Worm (Caenorhabditis elegans) whole organism, L4 larva: ENCODE data around the gene grsp-3.

Source experiments
- D1046.2 ChIP-seq: fragments of 200-800 bp; sonication (Bioruptor generic); IDR thresholded peaks from 2 replicates; pipeline ENCODE4 v1.3.6; 2022; ENCODE audit warnings: missing genetic modification characterization, missing compliant biosample characterization
- F10B5.3 ChIP-seq: sonication (generic microtip); optimal IDR thresholded peaks from 2 replicates; lab custom pipeline; 2016; ENCODE audit warnings: mild to moderate bottlenecking, missing genetic modification characterization, missing compliant biosample characterization
- F26F4.8 ChIP-seq: fragments of 200-800 bp; sonication (Bioruptor generic); conservative IDR thresholded peaks from 2 replicates; pipeline ENCODE4 v1.3.6; 2022; ENCODE audit warnings: missing genetic modification characterization, missing compliant biosample characterization
- F37D6.2 ChIP-seq: sonication (generic microtip); optimal IDR thresholded peaks from 2 replicates; lab custom pipeline; 2016; ENCODE audit warnings: mild to moderate bottlenecking, missing genetic modification characterization, missing compliant biosample characterization
- T20F7.1 ChIP-seq: fragments of 200-800 bp; sonication (Bioruptor generic); optimal IDR thresholded peaks from 2 replicates; lab custom pipeline; 2018; ENCODE audit warnings: mild to moderate bottlenecking, missing genetic modification characterization, missing compliant biosample characterization
- Y105C5A.15 ChIP-seq: fragments of 200-800 bp; sonication (Bioruptor generic); IDR thresholded peaks from 2 replicates; pipeline ENCODE4 v1.3.6; 2022; ENCODE audit warnings: missing genetic modification characterization, missing compliant biosample characterization
- Y48G9A.11 ChIP-seq: fragments of 200-800 bp; sonication (Bioruptor generic); IDR thresholded peaks from 2 replicates; pipeline ENCODE4 v1.3.6; 2022; ENCODE audit warnings: missing genetic modification reagents, missing genetic modification characterization, missing compliant biosample characterization
- ZK546.5 ChIP-seq, 2 experiments: sonication (generic microtip); optimal IDR thresholded peaks; 2 replicates each; lab custom pipeline; 2017; ENCODE audit warnings: missing biosample characterization in 2 of 2, missing genetic modification characterization in 2 of 2
- ama-1 ChIP-seq: fragments of 150-350 bp; optimal IDR thresholded peaks from 2 replicates; lab custom pipeline; 2014; ENCODE audit warnings: inconsistent platforms, mixed read lengths
- ceh-20 ChIP-seq: fragments of 200-800 bp; sonication (Bioruptor generic); IDR thresholded peaks from 2 replicates; pipeline ENCODE4 v1.3.6; 2022; ENCODE audit warnings: missing genetic modification reagents, missing genetic modification characterization, missing compliant biosample characterization
- ceh-28 ChIP-seq: fragments of 150-350 bp; optimal IDR thresholded peaks from 2 replicates; lab custom pipeline; 2014; ENCODE audit warnings: missing biosample characterization, missing genetic modification reagents, missing genetic modification characterization
- ceh-62 ChIP-seq: sonication (generic microtip); optimal IDR thresholded peaks from 2 replicates; lab custom pipeline; 2017; ENCODE audit warnings: missing biosample characterization, missing genetic modification characterization
- ces-1 ChIP-seq: fragments of 150-350 bp; sonication (generic microtip); optimal IDR thresholded peaks from 4 replicates; lab custom pipeline; 2014; ENCODE audit warnings: missing biosample characterization, missing genetic modification reagents, missing genetic modification characterization
- daf-19 ChIP-seq: fragments of 200-800 bp; sonication (Bioruptor generic); conservative IDR thresholded peaks from 2 replicates; pipeline ENCODE4 v1.3.6; 2022; ENCODE audit warnings: missing genetic modification characterization, missing compliant biosample characterization
- daf-8 ChIP-seq: fragments of 200-800 bp; sonication (Bioruptor generic); IDR thresholded peaks from 2 replicates; pipeline ENCODE4 v1.3.6; 2022; ENCODE audit warnings: missing genetic modification characterization, missing compliant biosample characterization
- dmd-6 ChIP-seq: fragments of 200-800 bp; sonication (Bioruptor generic); IDR thresholded peaks from 2 replicates; pipeline ENCODE4 v1.3.6; 2022; ENCODE audit warnings: missing genetic modification reagents, missing genetic modification characterization, missing compliant biosample characterization
- dmd-8 ChIP-seq: fragments of 200-800 bp; sonication (Bioruptor generic); IDR thresholded peaks from 2 replicates; pipeline ENCODE4 v1.3.6; 2022; ENCODE audit warnings: missing genetic modification characterization, missing compliant biosample characterization
- egl-43 ChIP-seq: fragments of 200-800 bp; sonication (Bioruptor generic); IDR thresholded peaks from 2 replicates; pipeline ENCODE4 v1.3.6; 2022; ENCODE audit warnings: missing genetic modification reagents, missing genetic modification characterization, missing compliant biosample characterization
- gei-8 ChIP-seq: fragments of 200-800 bp; sonication (Bioruptor generic); optimal IDR thresholded peaks from 2 replicates; lab custom pipeline; 2018; ENCODE audit warnings: mild to moderate bottlenecking, missing genetic modification characterization, missing compliant biosample characterization
- hlh-30 ChIP-seq: sonication (generic microtip); optimal IDR thresholded peaks from 2 replicates; lab custom pipeline; 2017; ENCODE audit warnings: antibody characterized with exemption, mild to moderate bottlenecking, missing genetic modification characterization, missing compliant biosample characterization; ENCODE audit not compliant: insufficient read depth
- hmg-1.1 ChIP-seq: fragments of 200-800 bp; sonication (Bioruptor generic); IDR thresholded peaks from 2 replicates; pipeline ENCODE4 v1.3.6; 2022; ENCODE audit warnings: missing genetic modification reagents, missing genetic modification characterization, missing compliant biosample characterization
- jun-1 ChIP-seq: fragments of 150-350 bp; optimal IDR thresholded peaks from 2 replicates; lab custom pipeline; 2014; ENCODE audit warnings: missing biosample characterization, missing genetic modification reagents, missing genetic modification characterization
- lin-15B ChIP-seq: fragments of 150-350 bp; sonication (generic microtip); optimal IDR thresholded peaks from 3 replicates; lab custom pipeline; 2014; ENCODE audit warnings: missing biosample characterization, missing genetic modification characterization
- lir-3 ChIP-seq: sonication (generic microtip); optimal IDR thresholded peaks from 2 replicates; lab custom pipeline; 2016; ENCODE audit warnings: mild to moderate bottlenecking, missing genetic modification characterization, missing compliant biosample characterization
- lsy-2 ChIP-seq, 2 experiments: fragments of 150-350 bp in 1 of 2; sonication (generic microtip) in 1 of 2; optimal IDR thresholded peaks; 2 replicates each; lab custom pipeline; 2014 to 2017; ENCODE audit warnings: missing biosample characterization in 2 of 2, missing genetic modification characterization in 2 of 2
- madf-5 ChIP-seq, 2 experiments: fragments of 200-800 bp; sonication (Bioruptor generic); IDR thresholded peaks; 2 replicates each; pipeline ENCODE4 v1.3.6; 2022; ENCODE audit warnings: missing compliant biosample characterization in 2 of 2, missing genetic modification characterization in 2 of 2
- mdl-1 ChIP-seq, 2 experiments: fragments of 150-350 bp in 1 of 2; sonication (generic microtip) in 1 of 2; optimal IDR thresholded peaks; 2 replicates each; lab custom pipeline; 2014 to 2017; ENCODE audit warnings: missing biosample characterization in 2 of 2, missing genetic modification characterization in 2 of 2
- mep-1 ChIP-seq: fragments of 150-350 bp; sonication (generic microtip); optimal IDR thresholded peaks from 3 replicates; lab custom pipeline; 2014; ENCODE audit warnings: missing biosample characterization, missing genetic modification characterization
- mes-2 ChIP-seq: sonication (generic microtip); optimal IDR thresholded peaks from 2 replicates; lab custom pipeline; 2016; ENCODE audit warnings: missing genotype, mild to moderate bottlenecking, missing genetic modification characterization, missing compliant biosample characterization; ENCODE audit not compliant: poor library complexity, severe bottlenecking
- mxl-3 ChIP-seq: fragments of 200-800 bp; sonication (Bioruptor generic); optimal IDR thresholded peaks from 2 replicates; lab custom pipeline; 2018; ENCODE audit warnings: mild to moderate bottlenecking, missing genetic modification characterization, missing compliant biosample characterization
- nhr-10 ChIP-seq: fragments of 150-350 bp; optimal IDR thresholded peaks from 2 replicates; lab custom pipeline; 2014; ENCODE audit warnings: missing biosample characterization, missing genetic modification characterization
- nhr-41 ChIP-seq: fragments of 200-800 bp; sonication (Bioruptor generic); IDR thresholded peaks from 2 replicates; pipeline ENCODE4 v1.3.6; 2022; ENCODE audit warnings: missing genetic modification reagents, missing genetic modification characterization, missing compliant biosample characterization
- nhr-42 ChIP-seq: fragments of 200-800 bp; sonication (Bioruptor generic); IDR thresholded peaks from 2 replicates; pipeline ENCODE4 v1.3.6; 2022; ENCODE audit warnings: missing genetic modification characterization, missing compliant biosample characterization
- nhr-48 ChIP-seq: sonication (generic microtip); optimal IDR thresholded peaks from 2 replicates; lab custom pipeline; 2016; ENCODE audit warnings: mild to moderate bottlenecking, missing genetic modification characterization, missing compliant biosample characterization
- nhr-6 ChIP-seq: fragments of 150-350 bp; optimal IDR thresholded peaks from 2 replicates; lab custom pipeline; 2014; ENCODE audit warnings: missing biosample characterization, missing genetic modification characterization
- nhr-77 ChIP-seq: fragments of 150-350 bp; optimal IDR thresholded peaks from 2 replicates; lab custom pipeline; 2014; ENCODE audit warnings: missing biosample characterization, missing genetic modification characterization
- pha-4 ChIP-seq, 2 experiments: fragments of 150-350 bp in 1 of 2; fragments of 200-800 bp in 1 of 2; sonication (Bioruptor generic) in 1 of 2; IDR thresholded peaks in 1 of 2; optimal IDR thresholded peaks in 1 of 2; 2 replicates each; pipeline versions ENCODE4 v1.3.6 to Lab custom; 2014 to 2022; ENCODE audit warnings: missing genetic modification characterization in 2 of 2, missing genetic modification reagents in 2 of 2, missing biosample characterization in 1 of 2, missing compliant biosample characterization in 1 of 2
- php-3 ChIP-seq: fragments of 200-800 bp; sonication (Bioruptor generic); IDR thresholded peaks from 2 replicates; pipeline ENCODE4 v1.3.6; 2022; ENCODE audit warnings: missing genetic modification reagents, missing genetic modification characterization, missing compliant biosample characterization
- saeg-2 ChIP-seq: fragments of 200-800 bp; sonication (Bioruptor generic); IDR thresholded peaks from 2 replicates; pipeline ENCODE4 v1.3.6; 2022; ENCODE audit warnings: missing genetic modification reagents, missing genetic modification characterization, missing compliant biosample characterization
- set-16 ChIP-seq: fragments of 200-800 bp; sonication (Bioruptor generic); IDR thresholded peaks from 2 replicates; pipeline ENCODE4 v1.3.6; 2022; ENCODE audit warnings: missing genetic modification reagents, missing genetic modification characterization, missing compliant biosample characterization
- skn-1 ChIP-seq: fragments of 150-350 bp; optimal IDR thresholded peaks from 2 replicates; lab custom pipeline; 2014; ENCODE audit warnings: missing biosample characterization, missing genetic modification characterization
- spr-1 ChIP-seq: sonication (generic microtip); optimal IDR thresholded peaks from 2 replicates; lab custom pipeline; 2016; ENCODE audit warnings: mild to moderate bottlenecking, missing genetic modification characterization, missing compliant biosample characterization
- tag-97 ChIP-seq: fragments of 200-800 bp; sonication (Bioruptor generic); IDR thresholded peaks from 2 replicates; pipeline ENCODE4 v1.3.6; 2022; ENCODE audit warnings: missing genetic modification characterization, missing compliant biosample characterization
- unc-130 ChIP-seq: sonication (generic microtip); optimal IDR thresholded peaks from 2 replicates; lab custom pipeline; 2016; ENCODE audit warnings: missing genetic modification reagents, missing genetic modification characterization, missing compliant biosample characterization
- vab-7 ChIP-seq: fragments of 200-800 bp; sonication (Bioruptor generic); IDR thresholded peaks from 2 replicates; pipeline ENCODE4 v1.3.6; 2022; ENCODE audit warnings: missing genetic modification reagents, missing genetic modification characterization, missing compliant biosample characterization
- zag-1 ChIP-seq: fragments of 150-350 bp; optimal IDR thresholded peaks from 2 replicates; lab custom pipeline; 2014; ENCODE audit warnings: missing biosample characterization, missing genetic modification characterization
- zfp-2 ChIP-seq: sonication (generic microtip); optimal IDR thresholded peaks from 2 replicates; lab custom pipeline; 2016; ENCODE audit warnings: mild to moderate bottlenecking, missing genetic modification characterization, missing compliant biosample characterization
- zip-11 ChIP-seq: fragments of 200-800 bp; sonication (Bioruptor generic); IDR thresholded peaks from 2 replicates; pipeline ENCODE4 v1.3.6; 2022; ENCODE audit warnings: missing genetic modification characterization, missing compliant biosample characterization
- zip-2 ChIP-seq: fragments of 150-350 bp; optimal IDR thresholded peaks from 2 replicates; lab custom pipeline; 2014; ENCODE audit warnings: missing biosample characterization, missing genetic modification characterization
- ztf-11 ChIP-seq: fragments of 150-350 bp; optimal IDR thresholded peaks from 2 replicates; lab custom pipeline; 2014; ENCODE audit warnings: missing biosample characterization, missing genetic modification characterization
- ztf-7 ChIP-seq: fragments of 150-350 bp; optimal IDR thresholded peaks from 2 replicates; lab custom pipeline; 2014; ENCODE audit warnings: missing biosample characterization, missing genetic modification characterization

Gene grsp-3

DNA sequence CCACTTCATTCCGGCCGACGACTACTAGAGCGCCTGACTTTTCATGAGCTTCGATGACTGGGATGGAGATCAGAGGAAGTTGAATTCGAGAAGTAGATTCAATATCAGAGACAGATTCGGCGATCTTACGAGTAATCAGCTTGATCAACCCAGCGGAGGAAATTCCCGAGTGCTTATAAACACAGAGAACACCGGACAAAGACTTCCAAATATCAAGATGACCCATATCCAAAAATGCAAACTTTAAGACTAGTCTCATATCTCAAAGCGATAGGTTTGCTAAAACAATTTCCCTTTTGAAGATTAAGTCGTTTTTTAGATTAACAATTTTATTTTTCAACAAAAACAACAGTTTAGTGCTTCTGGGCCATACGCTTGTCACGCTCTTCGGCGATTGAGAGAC, 48.3 kb downstream of the grsp-3 start, which contains the start of gene Y43B11AR.3:
TSS of gene Y43B11AR.3 (minus strand) at position 335 of the 403 bp plus-strand sequence.
- TF ChIP-seq lir-3 (tag; lab: Kevin White, UChicago) (no peak), zfp-2 (tag; lab: Kevin White, UChicago) (no peak), nhr-10 (tag; lab: Kevin White, UChicago) (no peak), T20F7.1 (GFP tag; lab: Kevin White, UChicago) (no peak), ceh-62 (tag; lab: Kevin White, UChicago) (no peak), F10B5.3 (no peak), spr-1 (tag; lab: Kevin White, UChicago) (peak; percentile 32), dmd-6 (GFP tag; lab: Robert Waterston, UW) (no peak), gei-8 (GFP tag; lab: Kevin White, UChicago) (peak; percentile 17), zag-1 (no peak), nhr-6 (tag; lab: Kevin White, UChicago) (no peak), ztf-11 (tag; lab: Kevin White, UChicago) (no peak), pha-4 (GFP tag; IDR thresholded peaks at IDR 0.05; lab: Robert Waterston, UW) (peak; percentile 46; the same call in 1 of the 2 replicates), pha-4 (tag; optimal IDR thresholded peaks at IDR 0.05; lab: Kevin White, UChicago) (no peak), dmd-8 (peak; percentile 74; the same call in 1 of the 2 replicates), lsy-2 (tag; optimal IDR thresholded peaks at IDR 0.05; lab: Kevin White, UChicago) (no peak), mdl-1 (tag; optimal IDR thresholded peaks at IDR 0.05; lab: Kevin White, UChicago) (no peak), nhr-48 (no peak), F37D6.2 (no peak), zip-11 (GFP tag; lab: Robert Waterston, UW) (no peak), skn-1 (tag; lab: Kevin White, UChicago) (no peak), ceh-28 (no peak), tag-97 (GFP tag; lab: Robert Waterston, UW) (no peak), F26F4.8 (GFP tag; lab: Robert Waterston, UW) (peak; percentile 35; the same call in 1 of the 2 replicates), ama-1 (peak; percentile 74), set-16 (GFP tag; lab: Robert Waterston, UW) (no peak), nhr-77 (tag; lab: Kevin White, UChicago) (no peak), mxl-3 (no peak), mes-2 (peak; percentile 39), nhr-41 (GFP tag; lab: Robert Waterston, UW) (no peak), jun-1 (tag; lab: Kevin White, UChicago) (no peak), madf-5 (GFP tag; IDR thresholded peaks at IDR 0.05; lab: Robert Waterston, UW) (peak in 1 of 2 experiments; percentile 89; a peak in 2 of 4 replicates), D1046.2 (GFP tag; lab: Robert Waterston, UW) (no peak), Y105C5A.15 (GFP tag; lab: Robert Waterston, UW) (peak; percentile 64; the same call in 1 of the 2 replicates), php-3 (GFP tag; lab: Robert Waterston, UW) (no peak), ZK546.5 (tag; optimal IDR thresholded peaks at IDR 0.05; lab: Kevin White, UChicago) (no peak), lin-15B (no peak), saeg-2 (GFP tag; lab: Robert Waterston, UW) (no peak), daf-8 (no peak), mep-1 (no peak), unc-130 (GFP tag; lab: Kevin White, UChicago) (peak; percentile 86), Y48G9A.11 (peak; percentile 85; the same call in 1 of the 2 replicates), egl-43 (no peak; the same call in 1 of the 2 replicates), ceh-20 (GFP tag; lab: Robert Waterston, UW) (no peak), hlh-30 (no peak), daf-19 (GFP tag; lab: Robert Waterston, UW) (no peak; the same call in 1 of the 2 replicates), ces-1 (GFP tag; lab: Kevin White, UChicago) (no peak), hmg-1.1 (no peak), ztf-7 (tag; lab: Kevin White, UChicago) (no peak), nhr-42 (GFP tag; lab: Robert Waterston, UW) (no peak), vab-7 (GFP tag; lab: Robert Waterston, UW) (peak; percentile 54; the same call in 1 of the 2 replicates), zip-2 (tag; lab: Kevin White, UChicago) (no peak)
